Worm (Caenorhabditis elegans) whole organism, early embryonic: Measurements from ENCODE around the gene pacl-1.

ENCODE experiments used
- B0310.2 ChIP-seq: sonication (generic microtip); optimal IDR thresholded peaks from 2 replicates; lab custom pipeline; 2016; ENCODE audit warnings: mild to moderate bottlenecking, missing genetic modification characterization, missing compliant biosample characterization
- F13C5.2 ChIP-seq: sonication (generic microtip); optimal IDR thresholded peaks from 2 replicates; lab custom pipeline; 2017; ENCODE audit warnings: mild to moderate bottlenecking, missing genetic modification characterization, inconsistent platforms, missing compliant biosample characterization
- ama-1 ChIP-seq: fragments of 150-350 bp; optimal IDR thresholded peaks from 2 replicates; lab custom pipeline; 2014
- flt-1 ChIP-seq: fragments of 200-800 bp; sonication (Bioruptor generic); IDR thresholded peaks from 2 replicates; pipeline ENCODE4 v1.3.6; 2022; ENCODE audit warnings: missing genetic modification characterization, missing compliant biosample characterization
- pes-1 ChIP-seq: fragments of 200-800 bp; sonication (Bioruptor generic); IDR thresholded peaks from 2 replicates; pipeline ENCODE4 v1.3.6; 2022; ENCODE audit warnings: missing genetic modification reagents, missing genetic modification characterization, missing compliant biosample characterization
- tra-4 ChIP-seq: sonication (generic microtip); optimal IDR thresholded peaks from 2 replicates; lab custom pipeline; 2017; ENCODE audit warnings: missing genetic modification characterization, missing compliant biosample characterization

ce11 chrV:16285794-16286193 is 10.5 kb upstream of the pacl-1 start, which contains the start of gene F28G4.4:
- no peak for TF ChIP-seq ama-1
- TF ChIP-seq flt-1 (GFP tag; lab: Robert Waterston, UW), result no peak
- TF ChIP-seq tra-4, result no peak
- no peak for TF ChIP-seq B0310.2 (tag; lab: Kevin White, UChicago)
- TF ChIP-seq F13C5.2 (tag; lab: Kevin White, UChicago), result no peak
- TF ChIP-seq pes-1 (GFP tag; lab: Robert Waterston, UW), result no peak
